Worm (Caenorhabditis elegans): ENCODE data around the gene irld-1.
A peak's percentile ranks its signal among the peaks of the same experiment; 100 is the strongest.

irld-1 gene

ce11 chrV:4371309-4371933 lies 34.9 kb downstream of the irld-1 start, which contains the start of the genes gmpr-1 and fipp-1 (continued):
- TF ChIP-seq attf-3 (GFP tag; conservative IDR thresholded peaks at IDR 0.05) (peak; percentile 97), him-1 (tag; optimal IDR thresholded peaks at IDR 0.05) (no peak), pbrm-1 (GFP tag; IDR thresholded peaks at IDR 0.05) (no peak), lin-54 (GFP tag; optimal IDR thresholded peaks at IDR 0.05) (peak; percentile 32), F23B12.7 (tag; optimal IDR thresholded peaks at IDR 0.05; ENCODE audit: insufficient read depth) (peak; percentile 10), B0261.1 (tag; optimal IDR thresholded peaks at IDR 0.05) (no peak), lsl-1 (GFP tag; optimal IDR thresholded peaks at IDR 0.05) (peak; percentile 63), somi-1 (GFP tag; optimal IDR thresholded peaks at IDR 0.05) (no peak), nfyb-1 (GFP tag; IDR thresholded peaks at IDR 0.05) (no peak), mcd-1 (GFP tag; IDR thresholded peaks at IDR 0.05) (peak; percentile 53; the same call in 1 of the 2 replicates), ceh-40 (GFP tag; IDR thresholded peaks at IDR 0.05) (no peak), ceh-27 (GFP tag; optimal IDR thresholded peaks at IDR 0.05) (no peak), T26A5.8 (tag; optimal IDR thresholded peaks at IDR 0.05) (no peak), unc-62 (GFP tag; optimal IDR thresholded peaks at IDR 0.05) (no peak), Y95B8A.8 (GFP tag; IDR thresholded peaks at IDR 0.05) (no peak), mxl-1 (tag; optimal IDR thresholded peaks at IDR 0.05) (no peak), F10E7.11 (tag; optimal IDR thresholded peaks at IDR 0.05) (no peak), nfya-2 (GFP tag; IDR thresholded peaks at IDR 0.05) (no peak), F55B11.4 (tag; optimal IDR thresholded peaks at IDR 0.05; ENCODE audit: borderline replicate concordance, insufficient read depth) (no peak), dpl-1 (GFP tag; optimal IDR thresholded peaks at IDR 0.05) (peak; percentile 58), ccch-3 (GFP tag; optimal IDR thresholded peaks at IDR 0.05) (no peak), ztf-28 (GFP tag; IDR thresholded peaks at IDR 0.05) (no peak), mel-28 (tag; optimal IDR thresholded peaks at IDR 0.05; ENCODE audit: borderline replicate concordance) (no peak), zim-3 (tag; optimal IDR thresholded peaks at IDR 0.05) (no peak), ztf-18 (tag; optimal IDR thresholded peaks at IDR 0.05) (no peak), ama-1 (optimal IDR thresholded peaks at IDR 0.05) (no peak), ama-1 (GFP tag; optimal IDR thresholded peaks at IDR 0.05) (no peak), Y79H2A.3 (GFP tag; conservative IDR thresholded peaks at IDR 0.05) (no peak), ztf-22 (GFP tag; optimal IDR thresholded peaks at IDR 0.05) (no peak), egl-18 (GFP tag; IDR thresholded peaks at IDR 0.05) (no peak), K12H6.12 (tag; optimal IDR thresholded peaks at IDR 0.05) (no peak), K11D2.4 (GFP tag; IDR thresholded peaks at IDR 0.05) (no peak), snpc-1.1 (tag; optimal IDR thresholded peaks at IDR 0.05; ENCODE audit: insufficient read depth) (no peak), bed-1 (GFP tag; IDR thresholded peaks at IDR 0.05) (no peak), ztf-3 (GFP tag; optimal IDR thresholded peaks at IDR 0.05) (no peak), ztf-26 (tag; optimal IDR thresholded peaks at IDR 0.05) (no peak), ceh-58 (GFP tag; IDR thresholded peaks at IDR 0.05) (no peak), lsy-27 (tag; optimal IDR thresholded peaks at IDR 0.05; ENCODE audit: borderline replicate concordance, insufficient read depth) (no peak), madf-6 (GFP tag; IDR thresholded peaks at IDR 0.05) (peak; percentile 89), C17E4.6 (GFP tag; IDR thresholded peaks at IDR 0.05) (no peak), aptf-2 (GFP tag; conservative IDR thresholded peaks at IDR 0.05) (no peak)

Data from whole organism, young adult.